Fruit fly (Drosophila melanogaster): Measurements from ENCODE around the gene tinc.
A peak's percentile ranks its signal among the peaks of the same experiment; 100 is the strongest.

tinc gene

dm6 chr3R:17795561-17796170, 15.7 kb upstream of the tinc start:
- TF ChIP-seq CG8478 (optimal IDR thresholded peaks at IDR 0.05) (no peak), CTCF (optimal IDR thresholded peaks at IDR 0.05) (no peak)

DNA sequence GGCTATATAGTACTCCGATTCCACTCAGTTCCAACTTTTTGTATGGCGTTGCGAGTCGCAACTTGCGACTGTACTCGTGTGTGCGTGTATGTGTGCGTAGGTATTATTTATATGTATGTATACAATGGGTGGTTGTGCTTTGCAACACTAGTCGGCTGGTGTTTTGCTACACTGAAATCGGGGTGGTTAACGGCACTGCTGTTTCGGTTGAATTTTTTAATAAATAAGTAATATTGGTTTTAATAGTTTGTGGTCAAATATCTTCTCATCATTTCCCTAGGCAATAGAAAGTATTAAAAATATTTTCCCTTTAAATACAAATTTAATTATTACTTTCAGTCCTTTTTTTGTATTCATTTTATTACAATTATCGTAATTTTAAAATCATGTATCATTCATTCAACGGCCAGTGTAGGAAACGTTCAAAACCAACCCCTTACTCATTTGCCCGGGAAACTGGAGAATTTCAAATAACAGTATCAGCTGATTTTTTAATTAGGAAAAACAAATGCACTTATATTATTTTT, 13.1 kb upstream of the tinc start, which contains the start of gene CG7379:
Gene CG7379, minus strand, starts transcription at position 94 of the 527 bp plus-strand sequence.
- TF ChIP-seq CTCF (optimal IDR thresholded peaks at IDR 0.05): no peak
- TF ChIP-seq CG8478 (optimal IDR thresholded peaks at IDR 0.05): no peak

DNA sequence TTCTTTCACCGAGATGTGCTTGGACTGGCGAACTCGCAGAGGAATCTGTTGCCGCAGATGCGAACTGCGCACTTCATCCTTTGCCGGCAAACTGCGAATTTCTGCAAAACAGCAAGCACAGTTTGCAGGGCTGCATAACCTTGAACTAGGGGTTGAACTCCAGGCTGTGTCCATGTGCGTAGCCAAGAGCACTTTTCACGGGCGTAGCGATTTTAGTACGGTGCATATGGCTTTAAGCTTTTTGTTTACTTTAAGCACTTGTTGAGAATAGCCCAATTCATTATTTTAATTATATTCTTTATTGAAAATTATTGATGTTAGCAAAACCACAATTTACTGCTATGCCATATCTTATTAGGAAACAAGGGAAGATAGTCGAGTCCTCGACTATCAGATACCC, 10.1 kb upstream of the tinc start, which contains the start of gene CG17803:
Gene CG17803, minus strand, starts transcription at position 249 of the 400 bp plus-strand sequence.
- TF ChIP-seq CTCF (optimal IDR thresholded peaks at IDR 0.05): no peak

- no peak for TF ChIP-seq CTCF (optimal IDR thresholded peaks at IDR 0.05)
- TF ChIP-seq CG8478 (optimal IDR thresholded peaks at IDR 0.05): no peak
These were observed 8.3 kb upstream of the tinc start, which contains the start of gene CG17806 for dm6 chr3R:17803025-17803424. Gene CG17806 (minus strand): TSS chr3R:17803260.

- no peak for TF ChIP-seq CG8478 (optimal IDR thresholded peaks at IDR 0.05)
- TF ChIP-seq CTCF (optimal IDR thresholded peaks at IDR 0.05): peak in 1 of 2 experiments; percentile 15
These were observed 6.2 kb upstream of the tinc start, which contains the start of gene Nnk for dm6 chr3R:17805092-17805491. Gene Nnk (minus strand): TSS chr3R:17805249.

DNA sequence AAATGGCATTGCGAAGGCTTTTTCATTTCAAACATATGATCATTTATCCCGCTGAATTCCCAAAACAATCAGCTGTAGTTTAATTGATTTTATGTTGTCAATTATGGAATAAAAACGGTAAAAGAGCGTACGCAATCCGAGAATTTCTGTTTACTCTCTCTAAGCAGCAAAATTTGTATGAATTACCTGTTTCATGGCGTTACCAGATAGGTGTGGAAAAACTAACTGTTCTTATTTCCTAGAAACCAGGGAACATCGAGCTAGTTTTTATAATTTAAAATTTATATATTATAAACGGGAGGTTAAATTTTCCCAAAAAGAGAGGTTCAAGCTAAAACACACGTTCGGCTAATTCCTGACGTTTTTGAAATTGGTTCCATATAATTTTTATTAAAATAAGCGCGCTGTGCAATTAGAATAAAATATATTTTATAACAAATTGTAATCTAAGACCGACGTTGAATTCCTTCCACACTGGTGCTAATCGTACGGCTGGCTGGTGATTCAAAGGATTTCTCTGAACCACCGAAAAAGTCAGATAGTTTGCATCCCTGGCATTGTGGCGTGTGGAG, 4.2 kb upstream of the tinc start, which contains the start of gene CG17801:
Gene CG17801, minus strand, starts transcription at position 51 of the 572 bp plus-strand sequence.
- TF ChIP-seq CTCF (optimal IDR thresholded peaks at IDR 0.05) (no peak), CG8478 (optimal IDR thresholded peaks at IDR 0.05) (no peak)

DNA sequence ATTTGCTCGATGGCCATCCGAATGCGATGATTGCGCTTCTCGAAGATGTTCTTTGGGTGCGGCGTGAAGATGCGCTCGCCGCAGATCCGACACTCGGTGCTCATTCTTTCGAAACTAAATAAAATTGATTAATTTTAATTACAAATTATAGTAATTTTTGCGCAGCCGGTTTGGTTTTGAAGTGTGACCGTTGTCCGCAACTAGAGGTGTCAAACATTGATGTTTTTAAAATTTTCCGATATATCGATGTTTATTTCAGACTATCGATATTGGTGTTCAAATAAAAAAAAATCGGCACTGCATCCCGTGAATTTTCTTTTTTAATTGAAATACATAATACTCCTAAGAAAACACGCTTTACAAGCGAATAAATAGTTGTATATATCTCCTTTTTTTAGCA, 2.3 kb upstream of the tinc start, which contains the start of gene Odj:
Gene Odj, minus strand, starts transcription at position 209 of the 400 bp plus-strand sequence.
- TF ChIP-seq CG8478 (optimal IDR thresholded peaks at IDR 0.05) (no peak), CTCF (optimal IDR thresholded peaks at IDR 0.05) (no peak)

dm6 chr3R:17811707-17812099, 362 bp downstream of the tinc start:
- TF ChIP-seq CTCF (optimal IDR thresholded peaks at IDR 0.05) (no peak), CG8478 (optimal IDR thresholded peaks at IDR 0.05) (no peak)

DNA sequence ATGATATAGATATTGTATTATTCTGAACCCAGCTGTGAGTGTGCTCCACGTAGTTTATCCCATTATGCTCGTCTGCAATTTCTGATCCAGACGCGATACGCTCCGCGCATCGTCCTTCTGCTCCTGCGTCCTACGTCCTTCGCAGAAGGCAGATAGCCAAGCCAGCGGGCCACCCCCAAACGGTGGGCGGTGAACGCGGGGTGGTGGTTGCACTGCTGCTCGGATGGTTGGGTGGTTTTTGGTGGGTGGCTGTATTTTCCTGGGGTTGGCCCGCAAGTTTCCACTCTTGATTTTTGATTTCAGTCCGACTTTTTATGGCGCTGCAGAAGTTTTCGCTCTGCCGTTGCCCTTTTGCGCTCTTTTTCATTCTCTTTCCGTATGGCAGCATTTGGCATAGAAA, 1.1 kb downstream of the tinc start:
- TF ChIP-seq CTCF (optimal IDR thresholded peaks at IDR 0.05) (no peak), CG8478 (optimal IDR thresholded peaks at IDR 0.05) (no peak)

DNA sequence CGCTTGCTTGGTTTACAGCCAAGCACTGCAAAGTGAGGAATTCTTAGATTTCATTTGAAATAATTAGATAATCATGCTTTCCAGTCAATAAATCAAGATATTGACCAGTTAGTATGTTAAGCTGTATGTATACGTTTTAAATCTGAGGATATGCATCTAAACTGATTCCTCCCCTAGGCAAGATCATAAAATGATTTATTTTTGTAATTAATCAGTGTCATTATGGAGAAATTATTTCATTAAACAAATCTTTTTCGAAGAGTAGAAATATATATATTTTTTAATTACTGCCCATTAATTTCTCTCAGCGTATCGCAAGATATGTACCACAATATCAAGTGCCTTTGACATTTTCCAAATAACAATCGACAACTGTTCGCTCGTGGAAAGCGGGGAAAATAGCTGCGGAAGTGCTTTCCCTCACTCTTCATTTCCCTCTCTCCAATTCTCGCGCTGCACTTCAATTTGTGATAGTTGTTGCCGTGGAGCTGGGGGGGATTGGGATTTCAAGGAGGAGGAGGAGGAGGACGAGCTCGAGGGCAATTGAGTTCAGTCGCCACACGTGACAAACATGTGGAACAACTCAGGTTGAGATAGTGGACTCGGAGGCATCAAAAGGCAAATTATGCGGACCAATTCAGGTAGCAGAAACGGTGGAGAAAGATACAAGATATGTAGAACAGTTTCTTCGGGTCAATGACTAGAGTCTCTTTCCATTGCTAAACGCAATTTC, 3.0 kb downstream of the tinc start:
- no peak for TF ChIP-seq CTCF (optimal IDR thresholded peaks at IDR 0.05)
- TF ChIP-seq CG8478 (optimal IDR thresholded peaks at IDR 0.05): no peak

dm6 chr3R:17818803-17819202, 7.5 kb downstream of the tinc start:
- TF ChIP-seq CG8478 (optimal IDR thresholded peaks at IDR 0.05) (no peak), CTCF (optimal IDR thresholded peaks at IDR 0.05) (no peak)

- TF ChIP-seq CG8478 (optimal IDR thresholded peaks at IDR 0.05) (no peak), CTCF (optimal IDR thresholded peaks at IDR 0.05) (no peak)
These were observed 10.4 kb downstream of the tinc start for dm6 chr3R:17821744-17822143.

- TF ChIP-seq CTCF (optimal IDR thresholded peaks at IDR 0.05): no peak
- no peak for TF ChIP-seq CG8478 (optimal IDR thresholded peaks at IDR 0.05)
These were observed 14.7 kb downstream of the tinc start for dm6 chr3R:17825806-17826583.

DNA sequence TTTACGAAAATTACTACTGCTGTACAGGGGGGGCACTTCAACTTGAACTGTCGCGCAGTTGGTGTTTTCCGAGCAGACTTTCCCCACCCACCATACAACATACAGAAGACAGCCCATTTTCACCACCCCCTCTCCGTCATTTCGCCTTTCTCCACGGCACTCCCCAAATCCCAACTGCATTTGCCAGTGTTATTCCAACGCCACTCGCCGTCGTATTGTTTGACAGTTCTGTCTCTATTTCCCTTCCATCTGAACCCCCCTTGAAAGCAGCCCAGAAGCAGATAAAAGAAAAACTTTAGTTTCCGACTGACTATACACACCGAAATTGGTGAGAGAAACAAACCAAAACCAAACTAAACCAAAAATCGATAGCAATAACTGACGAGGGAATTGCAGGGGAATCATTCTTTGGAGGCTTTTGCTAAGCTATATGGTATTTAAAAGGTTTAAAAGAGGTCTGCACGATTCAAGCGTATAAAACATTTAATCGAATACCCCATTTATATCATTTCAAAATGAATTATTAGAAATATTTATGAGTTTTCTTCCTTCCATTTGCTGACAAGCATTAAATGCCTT, 15.8 kb downstream of the tinc start:
- TF ChIP-seq CTCF (optimal IDR thresholded peaks at IDR 0.05): no peak
- TF ChIP-seq CG8478 (optimal IDR thresholded peaks at IDR 0.05): no peak
